Fruit fly (Drosophila melanogaster) whole organism, embryonic: ENCODE results near the gene CG17786.

ENCODE experiments used
- Atf-2 ChIP-seq: fragments of 200-800 bp; sonication (Bioruptor generic); optimal IDR thresholded peaks from 2 replicates; lab custom pipeline; 2016; ENCODE audit warnings: missing biosample characterization, missing genetic modification characterization
- Blimp-1 ChIP-seq: fragments of 200-800 bp; sonication (Bioruptor generic); optimal IDR thresholded peaks from 3 replicates; lab custom pipeline; 2018; ENCODE audit warnings: missing biosample characterization, missing genetic modification characterization, mild to moderate bottlenecking, moderate library complexity, missing genetic modification reagents
- CG10565 ChIP-seq: fragments of 200-800 bp; sonication (Bioruptor generic); optimal IDR thresholded peaks from 3 replicates; lab custom pipeline; 2016; ENCODE audit warnings: missing biosample characterization, mild to moderate bottlenecking, missing genetic modification characterization
- CG10959 ChIP-seq: fragments of 200-800 bp; sonication (Bioruptor generic); IDR thresholded peaks from 2 replicates; pipeline ENCODE4 v1.3.6; 2022; ENCODE audit warnings: missing biosample characterization, missing genetic modification characterization
- CG1647 ChIP-seq: fragments of 200-800 bp; sonication (Bioruptor generic); optimal IDR thresholded peaks from 3 replicates; lab custom pipeline; 2016; ENCODE audit warnings: missing biosample characterization, missing genetic modification characterization
- CG2199 ChIP-seq: fragments of 200-800 bp; sonication (Bioruptor generic); IDR thresholded peaks from 3 replicates; pipeline ENCODE4 v1.3.6; 2022; ENCODE audit warnings: missing biosample characterization, missing genetic modification characterization
- CG2202 ChIP-seq: fragments of 200-800 bp; sonication (Bioruptor generic); optimal IDR thresholded peaks from 2 replicates; lab custom pipeline; 2018; ENCODE audit warnings: missing biosample characterization, mild to moderate bottlenecking, missing genetic modification characterization
- CG3407 ChIP-seq: fragments of 200-800 bp; sonication (Bioruptor generic); optimal IDR thresholded peaks from 2 replicates; lab custom pipeline; 2018; ENCODE audit warnings: missing biosample characterization, mild to moderate bottlenecking, missing genetic modification characterization
- CG34422 ChIP-seq: fragments of 200-800 bp; sonication (Bioruptor generic); IDR thresholded peaks from 3 replicates; pipeline ENCODE4 v1.3.6; 2022; ENCODE audit warnings: missing biosample characterization, missing genetic modification characterization
- CG4617 ChIP-seq: fragments of 200-800 bp; sonication (Bioruptor generic); optimal IDR thresholded peaks from 3 replicates; lab custom pipeline; 2016; ENCODE audit warnings: missing biosample characterization, missing genetic modification characterization, borderline replicate concordance
- CG7786 ChIP-seq: fragments of 200-800 bp; sonication (Bioruptor generic); optimal IDR thresholded peaks from 2 replicates; lab custom pipeline; 2016; ENCODE audit warnings: missing biosample characterization, missing genetic modification characterization
- CG7928 ChIP-seq: fragments of 200-800 bp; sonication (Bioruptor generic); optimal IDR thresholded peaks from 2 replicates; lab custom pipeline; 2017; ENCODE audit warnings: missing biosample characterization, mild to moderate bottlenecking, missing genetic modification characterization
- CG9876 ChIP-seq: fragments of 200-800 bp; sonication (Bioruptor generic); optimal IDR thresholded peaks from 2 replicates; lab custom pipeline; 2016; ENCODE audit warnings: missing biosample characterization, missing genetic modification characterization
- D19B ChIP-seq: fragments of 200-800 bp; sonication (Bioruptor generic); optimal IDR thresholded peaks from 2 replicates; lab custom pipeline; 2017; ENCODE audit warnings: missing biosample characterization, mild to moderate bottlenecking, missing genetic modification characterization
- Dref ChIP-seq: fragments of 200-800 bp; sonication (Bioruptor generic); IDR thresholded peaks from 2 replicates; pipeline ENCODE4 v1.3.6; 2022; ENCODE audit warnings: missing biosample characterization, missing genetic modification characterization
- E2f1 ChIP-seq: fragments of 200-800 bp; sonication (Bioruptor generic); IDR thresholded peaks from 2 replicates; pipeline ENCODE4 v1.3.6; 2022; ENCODE audit warnings: missing biosample characterization, missing genetic modification characterization
- HLH3B ChIP-seq: fragments of 200-800 bp; sonication (Bioruptor generic); IDR thresholded peaks from 2 replicates; pipeline ENCODE4 v1.3.6; 2022; ENCODE audit warnings: missing biosample characterization, missing genetic modification characterization
- Hr51 ChIP-seq, 2 experiments: fragments of 200-800 bp; sonication (Bioruptor generic); optimal IDR thresholded peaks; 2 replicates in 1 of 2; 3 replicates in 1 of 2; lab custom pipeline; 2016 to 2018; ENCODE audit warnings: missing biosample characterization in 2 of 2, missing genetic modification characterization in 2 of 2, mild to moderate bottlenecking in 1 of 2, moderate library complexity in 1 of 2
- Hr78 ChIP-seq, 2 experiments: fragments of 200-800 bp in 1 of 2; fragments of >200 bp in 1 of 2; sonication (Bioruptor generic) in 1 of 2; optimal IDR thresholded peaks; 2 replicates each; lab custom pipeline; 2017 to 2019; ENCODE audit warnings: missing biosample characterization in 2 of 2, missing genetic modification characterization in 2 of 2, mild to moderate bottlenecking in 1 of 2, moderate library complexity in 1 of 2
- Meics ChIP-seq: fragments of 200-800 bp; sonication (Bioruptor generic); optimal IDR thresholded peaks from 2 replicates; lab custom pipeline; 2017; ENCODE audit warnings: missing biosample characterization, mild to moderate bottlenecking, missing genetic modification characterization
- Mrtf ChIP-seq: fragments of 200-800 bp; sonication (Bioruptor generic); IDR thresholded peaks from 3 replicates; pipeline ENCODE4 v1.3.6; 2022; ENCODE audit warnings: missing biosample characterization, missing genetic modification characterization
- Sry-δ ChIP-seq: fragments of 200-800 bp; sonication (Bioruptor generic); optimal IDR thresholded peaks from 2 replicates; lab custom pipeline; 2016; ENCODE audit warnings: missing biosample characterization, missing genetic modification characterization
- Ssrp ChIP-seq: fragments of 200-800 bp; sonication (Bioruptor generic); optimal IDR thresholded peaks from 2 replicates; lab custom pipeline; 2018; ENCODE audit warnings: missing biosample characterization, mild to moderate bottlenecking, missing genetic modification characterization, moderate library complexity
- Usf ChIP-seq: fragments of 200-800 bp; sonication (Bioruptor generic); optimal IDR thresholded peaks from 2 replicates; lab custom pipeline; 2017; ENCODE audit warnings: missing genotype, missing biosample characterization, missing genetic modification characterization
- bbx ChIP-seq: fragments of 200-800 bp; sonication (Bioruptor generic); IDR thresholded peaks from 2 replicates; pipeline ENCODE4 v1.3.6; 2022; ENCODE audit warnings: missing biosample characterization, missing genetic modification characterization; ENCODE audit not compliant: partially characterized antibody
- br ChIP-seq: fragments of >200 bp; optimal IDR thresholded peaks from 2 replicates; lab custom pipeline; 2017
- cas ChIP-seq: fragments of 200-800 bp; sonication (Bioruptor generic); IDR thresholded peaks from 2 replicates; pipeline ENCODE4 v1.3.6; 2022; ENCODE audit warnings: missing biosample characterization, missing genetic modification characterization
- caup ChIP-seq: fragments of 200-800 bp; sonication (Bioruptor generic); optimal IDR thresholded peaks from 3 replicates; lab custom pipeline; 2017; ENCODE audit warnings: missing biosample characterization, mild to moderate bottlenecking, missing genetic modification characterization, moderate library complexity; ENCODE audit not compliant: severe bottlenecking
- cg ChIP-seq: fragments of 200-800 bp; sonication (Bioruptor generic); optimal IDR thresholded peaks from 3 replicates; lab custom pipeline; 2019; ENCODE audit warnings: missing biosample characterization, mild to moderate bottlenecking, missing genetic modification characterization, moderate library complexity
- dmrt11E ChIP-seq: fragments of 200-800 bp; sonication (Bioruptor generic); optimal IDR thresholded peaks from 3 replicates; lab custom pipeline; 2018; ENCODE audit warnings: missing biosample characterization, mild to moderate bottlenecking, missing genetic modification characterization, moderate library complexity
- esg ChIP-seq: fragments of 200-800 bp; sonication (Bioruptor generic); conservative IDR thresholded peaks from 2 replicates; pipeline ENCODE4 v1.3.6; 2022; ENCODE audit warnings: missing biosample characterization, missing genetic modification characterization
- eve ChIP-seq, 2 experiments: fragments of >200 bp; optimal IDR thresholded peaks; 2 replicates each; lab custom pipeline; 2017; ENCODE audit warnings: missing biosample characterization in 2 of 2, missing genetic modification characterization in 2 of 2
- gsb-n ChIP-seq: fragments of 200-800 bp; sonication (Bioruptor generic); optimal IDR thresholded peaks from 3 replicates; lab custom pipeline; 2018; ENCODE audit warnings: missing biosample characterization, mild to moderate bottlenecking, missing genetic modification characterization
- lbe ChIP-seq: fragments of 200-800 bp; sonication (Bioruptor generic); optimal IDR thresholded peaks from 2 replicates; lab custom pipeline; 2016; ENCODE audit warnings: missing biosample characterization, mild to moderate bottlenecking, missing genetic modification characterization
- lov ChIP-seq, 2 experiments: fragments of 200-800 bp in 1 of 2; fragments of >200 bp in 1 of 2; sonication (Bioruptor generic) in 1 of 2; IDR thresholded peaks in 1 of 2; optimal IDR thresholded peaks in 1 of 2; 2 replicates in 1 of 2; 3 replicates in 1 of 2; pipeline versions ENCODE4 v1.3.6 to Lab custom; 2017 to 2022; ENCODE audit warnings: missing biosample characterization in 1 of 2, missing genetic modification characterization in 1 of 2
- nau ChIP-seq: fragments of 200-800 bp; sonication (Bioruptor generic); optimal IDR thresholded peaks from 3 replicates; lab custom pipeline; 2017; ENCODE audit warnings: missing biosample characterization, mild to moderate bottlenecking, missing genetic modification characterization, missing genetic modification reagents
- p53 ChIP-seq: fragments of 200-800 bp; sonication (Bioruptor generic); optimal IDR thresholded peaks from 2 replicates; lab custom pipeline; 2016; ENCODE audit warnings: missing biosample characterization, missing genetic modification characterization
- pb ChIP-seq: fragments of 200-800 bp; sonication (Bioruptor generic); optimal IDR thresholded peaks from 3 replicates; lab custom pipeline; 2016; ENCODE audit warnings: missing biosample characterization, missing genetic modification characterization
- peb ChIP-seq: fragments of 200-800 bp; sonication (Bioruptor generic); IDR thresholded peaks from 2 replicates; pipeline ENCODE4 v1.3.6; 2022; ENCODE audit warnings: missing biosample characterization, missing genetic modification characterization
- prd ChIP-seq, 3 experiments: fragments of >200 bp in 2 of 3; fragments of 200-800 bp in 1 of 3; sonication (Bioruptor generic) in 1 of 3; optimal IDR thresholded peaks in 2 of 3; IDR thresholded peaks in 1 of 3; 2 replicates in 2 of 3; 3 replicates in 1 of 3; pipeline versions ENCODE4 v1.3.6 to Lab custom; 2017 to 2022; ENCODE audit warnings: missing biosample characterization in 1 of 3, missing genetic modification characterization in 1 of 3
- salm ChIP-seq: fragments of 200-800 bp; sonication (Bioruptor generic); optimal IDR thresholded peaks from 2 replicates; lab custom pipeline; 2018; ENCODE audit warnings: missing biosample characterization, mild to moderate bottlenecking, missing genetic modification characterization
- sc ChIP-seq, 3 experiments: fragments of >200 bp in 2 of 3; fragments of 200-800 bp in 1 of 3; sonication (Bioruptor generic) in 1 of 3; optimal IDR thresholded peaks; 2 replicates in 2 of 3; 3 replicates in 1 of 3; lab custom pipeline; 2017; ENCODE audit warnings: mild to moderate bottlenecking in 1 of 3, missing biosample characterization in 1 of 3, missing genetic modification characterization in 1 of 3, missing genetic modification reagents in 1 of 3
- sens ChIP-seq: fragments of 200-800 bp; sonication (Bioruptor generic); peaks from one replicate; lab custom pipeline; 2016; ENCODE audit warnings: missing biosample characterization, missing genetic modification characterization
- slp2 ChIP-seq: fragments of 200-800 bp; sonication (Bioruptor generic); optimal IDR thresholded peaks from 2 replicates; lab custom pipeline; 2016; ENCODE audit warnings: missing biosample characterization, missing genetic modification characterization
- ssp ChIP-seq: fragments of 200-800 bp; sonication (Bioruptor generic); IDR thresholded peaks from 2 replicates; pipeline ENCODE4 v1.3.6; 2022; ENCODE audit warnings: missing biosample characterization, missing genetic modification characterization
- stwl ChIP-seq: fragments of 200-800 bp; sonication (Bioruptor generic); optimal IDR thresholded peaks from 3 replicates; lab custom pipeline; 2018; ENCODE audit warnings: missing biosample characterization, mild to moderate bottlenecking, missing genetic modification characterization, moderate library complexity
- sug ChIP-seq: fragments of 200-800 bp; optimal IDR thresholded peaks from 2 replicates; lab custom pipeline; 2019; ENCODE audit warnings: missing biosample characterization, mild to moderate bottlenecking, missing genetic modification characterization, moderate library complexity
- toy ChIP-seq: fragments of 200-800 bp; sonication (Bioruptor generic); IDR thresholded peaks from 2 replicates; pipeline ENCODE4 v1.3.6; 2022; ENCODE audit warnings: missing biosample characterization, missing genetic modification characterization
- wek ChIP-seq: fragments of 200-800 bp; sonication (Bioruptor generic); optimal IDR thresholded peaks from 3 replicates; lab custom pipeline; 2018; ENCODE audit warnings: missing biosample characterization, mild to moderate bottlenecking, missing genetic modification characterization, moderate library complexity

The CG17786 gene

dm6 chr3R:24188619-24189018, 29.9 kb downstream of the CG17786 start, which contains the start of gene CG5515 (continued):
- TF ChIP-seq p53 (GFP tag; lab: Kevin White, UChicago) = peak; percentile 16
- 0 out of 2 replicates have a peak, but pooled peaks have one; percentile 9 for TF ChIP-seq cas (GFP tag; lab: Robert Waterston, UW)
- TF ChIP-seq prd (optimal IDR thresholded peaks at IDR 0.05; lab: Kevin White, UChicago) = no peak
- TF ChIP-seq prd (GFP tag; IDR thresholded peaks at IDR 0.05; lab: Robert Waterston, UW) = peak; percentile 84
- no peak for TF ChIP-seq lov (optimal IDR thresholded peaks at IDR 0.05; lab: Kevin White, UChicago)
- peak; percentile 79; the same call in 2 of the 3 replicates for TF ChIP-seq lov (GFP tag; IDR thresholded peaks at IDR 0.05; lab: Robert Waterston, UW)
- no peak for TF ChIP-seq br
- TF ChIP-seq bbx = peak; percentile 53; the same call in 1 of the 2 replicates
- TF ChIP-seq ssp (GFP tag; lab: Robert Waterston, UW) = peak; percentile 80
- TF ChIP-seq Hr51 (GFP tag; optimal IDR thresholded peaks at IDR 0.05; lab: Kevin White, UChicago) = peak; percentile 80 to 81
- TF ChIP-seq CG7786 (GFP tag; lab: Kevin White, UChicago) = peak; percentile 80
- peak; percentile 84 for TF ChIP-seq stwl
- peak; percentile 67 for TF ChIP-seq caup (GFP tag; lab: Kevin White, UChicago)
- TF ChIP-seq eve (GFP tag; optimal IDR thresholded peaks at IDR 0.05; lab: Kevin White, UChicago) = no peak
- TF ChIP-seq Dref (GFP tag; lab: Robert Waterston, UW) = 0 out of 2 replicates have a peak, but pooled peaks have one; percentile 31
- peak; percentile 58 for TF ChIP-seq Meics (GFP tag; lab: Kevin White, UChicago)
- no peak for TF ChIP-seq gsb-n (tag; lab: Kevin White, UChicago)
- no peak for TF ChIP-seq Hr78 (GFP tag; optimal IDR thresholded peaks at IDR 0.05; lab: Kevin White, UChicago)
- TF ChIP-seq CG2199 (GFP tag; lab: Robert Waterston, UW) = no peak
- TF ChIP-seq wek (GFP tag; lab: Kevin White, UChicago) = peak; percentile 99
- peak; percentile 75 for TF ChIP-seq E2f1 (GFP tag; lab: Robert Waterston, UW)
- peak; percentile 86 for TF ChIP-seq Ssrp (tag; lab: Kevin White, UChicago)
- peak; percentile 82 for TF ChIP-seq dmrt11E (tag; lab: Kevin White, UChicago)
- no peak for TF ChIP-seq cg (GFP tag; lab: Kevin White, UChicago)
- peak; percentile 74 for TF ChIP-seq sug (tag; lab: Kevin White, UChicago)
- TF ChIP-seq esg = peak; percentile 87
- TF ChIP-seq CG1647 (GFP tag; lab: Kevin White, UChicago) = peak; percentile 68
- peak; percentile 50 for TF ChIP-seq pb (GFP tag; lab: Kevin White, UChicago)
- TF ChIP-seq peb (GFP tag; lab: Robert Waterston, UW) = peak; percentile 49
- peak; percentile 40 for TF ChIP-seq slp2 (GFP tag; lab: Kevin White, UChicago)
- peak; percentile 2 for TF ChIP-seq CG7928 (GFP tag; lab: Kevin White, UChicago)
- peak; percentile 5 for TF ChIP-seq Usf (GFP tag; lab: Kevin White, UChicago)
- peak; percentile 70 for TF ChIP-seq Atf-2 (GFP tag; lab: Kevin White, UChicago)
- no peak for TF ChIP-seq toy (GFP tag; lab: Robert Waterston, UW)
- peak; percentile 73 for TF ChIP-seq Mrtf (GFP tag; lab: Robert Waterston, UW)
- peak; percentile 54 for TF ChIP-seq Sry-δ
- peak; percentile 80 for TF ChIP-seq Blimp-1 (GFP tag; lab: Kevin White, UChicago)
- TF ChIP-seq CG9876 = peak; percentile 73
- TF ChIP-seq sc (optimal IDR thresholded peaks at IDR 0.05; lab: Kevin White, UChicago) = no peak
- peak; percentile 20 for TF ChIP-seq sc (GFP tag; optimal IDR thresholded peaks at IDR 0.05; lab: Kevin White, UChicago)
- peak; percentile 12 for TF ChIP-seq D19B (GFP tag; lab: Kevin White, UChicago)
- TF ChIP-seq CG4617 (GFP tag; lab: Kevin White, UChicago) = peak; percentile 85
- TF ChIP-seq lbe (GFP tag; lab: Kevin White, UChicago) = peak; percentile 75
- TF ChIP-seq sens (GFP tag; lab: Kevin White, UChicago) = peak; percentile 96
- no peak for TF ChIP-seq nau (GFP tag; lab: Kevin White, UChicago)
- TF ChIP-seq CG3407 = peak; percentile 36
- peak; percentile 84 for TF ChIP-seq HLH3B (GFP tag; lab: Robert Waterston, UW)
- no peak for TF ChIP-seq salm (tag; lab: Kevin White, UChicago)
- TF ChIP-seq CG34422 (GFP tag; lab: Robert Waterston, UW) = peak; percentile 86
- TF ChIP-seq CG2202 (tag; lab: Kevin White, UChicago) = no peak
- TF ChIP-seq CG10565 = no peak
- peak; percentile 61 for TF ChIP-seq CG10959 (GFP tag; lab: Robert Waterston, UW)
